Fruit fly (Drosophila melanogaster) whole organism, wandering third instar larva: Measurements from ENCODE around the gene SdhC.

Source experiments
- CG9705 ChIP-seq: fragments of 200-800 bp; sonication (Bioruptor generic); optimal IDR thresholded peaks from 2 replicates; lab custom pipeline; 2018; ENCODE audit warnings: missing biosample characterization, mild to moderate bottlenecking, missing genetic modification characterization
- CrebA ChIP-seq: fragments of 200-800 bp; sonication (Bioruptor generic); optimal IDR thresholded peaks from 2 replicates; lab custom pipeline; 2016; ENCODE audit warnings: missing biosample characterization, mild to moderate bottlenecking, missing genetic modification characterization, borderline replicate concordance
- Dfd ChIP-seq: fragments of >200 bp; optimal IDR thresholded peaks from 2 replicates; lab custom pipeline; 2017; ENCODE audit warnings: missing biosample characterization, missing genetic modification characterization
- GATAd ChIP-seq: sonication (Bioruptor generic); optimal IDR thresholded peaks from 2 replicates; lab custom pipeline; 2016; ENCODE audit warnings: missing biosample characterization, missing genetic modification characterization
- Myc ChIP-seq: fragments of >200 bp; optimal IDR thresholded peaks from 2 replicates; lab custom pipeline; 2017
- br ChIP-seq: fragments of 200-800 bp; sonication (Bioruptor generic); optimal IDR thresholded peaks from 2 replicates; lab custom pipeline; 2016; ENCODE audit warnings: missing biosample characterization, missing genetic modification characterization
- foxo ChIP-seq, 2 experiments: fragments of 200-800 bp; sonication (Bioruptor generic); optimal IDR thresholded peaks; 2 replicates in 1 of 2; 3 replicates in 1 of 2; lab custom pipeline; 2016 to 2017; ENCODE audit warnings: missing biosample characterization in 2 of 2, missing genetic modification characterization in 2 of 2

DNA sequence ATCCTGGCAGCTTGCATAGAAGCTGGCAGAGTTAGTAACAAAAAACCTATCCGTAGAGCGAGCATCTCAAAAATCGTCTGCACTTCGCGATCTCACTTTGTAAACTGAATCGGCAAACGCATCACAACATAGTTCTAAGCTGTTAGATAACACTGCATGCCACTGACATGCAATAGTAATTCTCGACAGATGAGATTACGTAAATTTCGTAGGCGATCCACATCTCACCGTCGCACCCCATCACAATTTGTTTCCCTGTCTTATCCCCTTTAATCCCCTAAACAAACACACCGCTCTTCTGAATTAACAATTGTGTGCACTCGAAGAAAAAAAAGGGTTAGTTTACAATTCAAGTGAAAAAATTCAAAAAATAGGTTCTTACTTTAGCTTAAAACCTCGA lies 39.5 kb downstream of the SdhC start, which contains the start of gene Ugt35B1:
- TF ChIP-seq br (GFP tag; lab: Kevin White, UChicago) (no peak), Myc (no peak), foxo (GFP tag; optimal IDR thresholded peaks at IDR 0.05; lab: Kevin White, UChicago) (no peak), CrebA (no peak), CG9705 (GFP tag; lab: Kevin White, UChicago) (no peak), GATAd (GFP tag; lab: Kevin White, UChicago) (no peak), Dfd (no peak)
